Fruit fly (Drosophila melanogaster) whole organism, adult: ENCODE measurements around the gene sn.

Experiments
- CG11617 ChIP-seq: fragments of 200-800 bp; sonication (Bioruptor generic); optimal IDR thresholded peaks from 2 replicates; lab custom pipeline; 2017; ENCODE audit warnings: mild to moderate bottlenecking, missing biosample characterization, missing genetic modification reagents, missing genetic modification characterization
- CG12768 ChIP-seq: fragments of 200-800 bp; sonication (Bioruptor generic); optimal IDR thresholded peaks from 2 replicates; lab custom pipeline; 2017; ENCODE audit warnings: missing biosample characterization, missing genetic modification characterization, mild to moderate bottlenecking, moderate library complexity, missing genetic modification reagents
- CG14711 ChIP-seq: fragments of 200-800 bp; sonication (Bioruptor generic); optimal IDR thresholded peaks from 2 replicates; lab custom pipeline; 2018; ENCODE audit warnings: missing biosample characterization, mild to moderate bottlenecking, missing genetic modification characterization, moderate library complexity
- CG1620 ChIP-seq: fragments of 200-800 bp; sonication (Bioruptor generic); optimal IDR thresholded peaks from 2 replicates; lab custom pipeline; 2016; ENCODE audit warnings: missing biosample characterization, missing genetic modification characterization
- CG33017 ChIP-seq: fragments of 200-800 bp; sonication (Bioruptor generic); optimal IDR thresholded peaks from 2 replicates; lab custom pipeline; 2018; ENCODE audit warnings: missing biosample characterization, mild to moderate bottlenecking, missing genetic modification characterization, moderate library complexity
- CG5204 ChIP-seq: fragments of 200-800 bp; sonication (Bioruptor generic); optimal IDR thresholded peaks from 2 replicates; lab custom pipeline; 2016; ENCODE audit warnings: missing biosample characterization, missing genetic modification characterization
- CG7045 ChIP-seq: fragments of 200-800 bp; sonication (Bioruptor generic); optimal IDR thresholded peaks from 2 replicates; lab custom pipeline; 2017; ENCODE audit warnings: missing biosample characterization, mild to moderate bottlenecking, missing genetic modification characterization
- CG7101 ChIP-seq: fragments of 200-800 bp; sonication (Bioruptor generic); optimal IDR thresholded peaks from 2 replicates; lab custom pipeline; 2018; ENCODE audit warnings: missing biosample characterization, mild to moderate bottlenecking, missing genetic modification characterization, moderate library complexity
- Clk ChIP-seq: fragments of 200-800 bp; sonication (Bioruptor generic); optimal IDR thresholded peaks from 2 replicates; lab custom pipeline; 2017; ENCODE audit warnings: missing biosample characterization, missing genetic modification characterization
- Crg-1 ChIP-seq: fragments of 200-800 bp; sonication (Bioruptor generic); optimal IDR thresholded peaks from 2 replicates; lab custom pipeline; 2016; ENCODE audit warnings: missing biosample characterization, missing genetic modification characterization
- Hr96 ChIP-seq: fragments of 200-800 bp; sonication (Bioruptor generic); optimal IDR thresholded peaks from 2 replicates; lab custom pipeline; 2016; ENCODE audit warnings: missing biosample characterization, missing genetic modification characterization
- Mnt ChIP-seq: fragments of 200-800 bp; sonication (Bioruptor generic); optimal IDR thresholded peaks from 2 replicates; lab custom pipeline; 2016; ENCODE audit warnings: missing biosample characterization, mild to moderate bottlenecking, missing genetic modification characterization
- bab1 ChIP-seq: fragments of 200-800 bp; sonication (Bioruptor generic); optimal IDR thresholded peaks from 3 replicates; lab custom pipeline; 2019; ENCODE audit warnings: missing biosample characterization, mild to moderate bottlenecking, missing genetic modification characterization, moderate library complexity
- cic ChIP-seq: fragments of 200-800 bp; sonication (Bioruptor generic); optimal IDR thresholded peaks from 2 replicates; lab custom pipeline; 2017; ENCODE audit warnings: missing biosample characterization, mild to moderate bottlenecking, missing genetic modification characterization, moderate library complexity
- cnc ChIP-seq, 2 experiments: fragments of >200 bp; optimal IDR thresholded peaks; 2 replicates each; lab custom pipeline; 2017
- kay ChIP-seq: fragments of 200-800 bp; sonication (Bioruptor generic); peaks from one replicate; lab custom pipeline; 2016; ENCODE audit warnings: missing biosample characterization, missing genetic modification characterization, borderline replicate concordance
- ovo ChIP-seq: fragments of 200-800 bp; sonication (Bioruptor generic); optimal IDR thresholded peaks from 2 replicates; lab custom pipeline; 2016; ENCODE audit warnings: missing biosample characterization, missing genetic modification characterization
- pad ChIP-seq: fragments of 200-800 bp; sonication (Bioruptor generic); optimal IDR thresholded peaks from 3 replicates; lab custom pipeline; 2017; ENCODE audit warnings: missing biosample characterization, missing genetic modification characterization, mild to moderate bottlenecking, moderate library complexity, missing genetic modification reagents
- tj ChIP-seq: fragments of 200-800 bp; sonication (Bioruptor generic); optimal IDR thresholded peaks from 3 replicates; lab custom pipeline; 2017; ENCODE audit warnings: missing biosample characterization, mild to moderate bottlenecking, missing genetic modification characterization, moderate library complexity
- toe ChIP-seq: fragments of 200-800 bp; sonication (Bioruptor generic); optimal IDR thresholded peaks from 2 replicates; lab custom pipeline; 2016; ENCODE audit warnings: missing biosample characterization, missing genetic modification characterization

Gene sn

dm6 chrX:7969188-7969829, 5.5 kb downstream of the sn start:
- TF ChIP-seq cic = no peak
- TF ChIP-seq CG5204 (GFP tag; lab: Kevin White, UChicago) = no peak
- TF ChIP-seq cnc (optimal IDR thresholded peaks at IDR 0.05; lab: Kevin White, UChicago) = no peak
- no peak for TF ChIP-seq ovo (GFP tag; lab: Kevin White, UChicago)
- no peak for TF ChIP-seq tj (GFP tag; lab: Kevin White, UChicago)
- no peak for TF ChIP-seq CG7101 (tag; lab: Kevin White, UChicago)
- TF ChIP-seq pad (GFP tag; lab: Kevin White, UChicago) = peak; percentile 19
- no peak for TF ChIP-seq CG1620
- no peak for TF ChIP-seq Hr96 (GFP tag; lab: Kevin White, UChicago)
- TF ChIP-seq Mnt (GFP tag; lab: Kevin White, UChicago) = peak; percentile 9
- no peak for TF ChIP-seq CG7045
- TF ChIP-seq Clk = no peak
- TF ChIP-seq CG12768 (GFP tag; lab: Kevin White, UChicago) = no peak
- peak; percentile 5 for TF ChIP-seq CG14711 (tag; lab: Kevin White, UChicago)
- peak; percentile 54 for TF ChIP-seq Crg-1
- TF ChIP-seq bab1 (GFP tag; lab: Kevin White, UChicago) = peak; percentile 58
- no peak for TF ChIP-seq CG33017

dm6 chrX:7970396-7970795, 6.6 kb downstream of the sn start:
- TF ChIP-seq CG11617 (GFP tag; lab: Kevin White, UChicago) = no peak
- TF ChIP-seq Clk = no peak
- TF ChIP-seq CG5204 (GFP tag; lab: Kevin White, UChicago) = peak; percentile 2
- peak; percentile 22 for TF ChIP-seq Hr96 (GFP tag; lab: Kevin White, UChicago)
- TF ChIP-seq Mnt (GFP tag; lab: Kevin White, UChicago) = no peak
- TF ChIP-seq CG14711 (tag; lab: Kevin White, UChicago) = peak; percentile 38
- no peak for TF ChIP-seq kay (GFP tag; lab: Kevin White, UChicago)
- peak; percentile 73 for TF ChIP-seq bab1 (GFP tag; lab: Kevin White, UChicago)
- TF ChIP-seq cnc (optimal IDR thresholded peaks at IDR 0.05; lab: Kevin White, UChicago) = no peak

dm6 chrX:7972363-7972942, 8.6 kb downstream of the sn start:
- no peak for TF ChIP-seq Crg-1
- TF ChIP-seq cnc (optimal IDR thresholded peaks at IDR 0.05; lab: Kevin White, UChicago) = no peak
- no peak for TF ChIP-seq tj (GFP tag; lab: Kevin White, UChicago)
- TF ChIP-seq cic = no peak
- peak; percentile 14 for TF ChIP-seq CG5204 (GFP tag; lab: Kevin White, UChicago)
- peak; percentile 66 for TF ChIP-seq bab1 (GFP tag; lab: Kevin White, UChicago)
- TF ChIP-seq CG14711 (tag; lab: Kevin White, UChicago) = peak; percentile 44
- TF ChIP-seq Clk = no peak
- TF ChIP-seq CG1620 = no peak
- TF ChIP-seq CG7045 = peak; percentile 5
- no peak for TF ChIP-seq Hr96 (GFP tag; lab: Kevin White, UChicago)
- TF ChIP-seq kay (GFP tag; lab: Kevin White, UChicago) = no peak
- TF ChIP-seq CG11617 (GFP tag; lab: Kevin White, UChicago) = no peak
- TF ChIP-seq CG33017 = no peak
- no peak for TF ChIP-seq ovo (GFP tag; lab: Kevin White, UChicago)
- no peak for TF ChIP-seq CG12768 (GFP tag; lab: Kevin White, UChicago)
- no peak for TF ChIP-seq pad (GFP tag; lab: Kevin White, UChicago)
- TF ChIP-seq toe (GFP tag; lab: Kevin White, UChicago) = no peak
- TF ChIP-seq Mnt (GFP tag; lab: Kevin White, UChicago) = no peak
- peak; percentile 50 for TF ChIP-seq CG7101 (tag; lab: Kevin White, UChicago)

dm6 chrX:7973325-7973954, 9.6 kb downstream of the sn start:
- TF ChIP-seq CG12768 (GFP tag; lab: Kevin White, UChicago) (no peak), cic (no peak), Hr96 (GFP tag; lab: Kevin White, UChicago) (no peak), CG5204 (GFP tag; lab: Kevin White, UChicago) (no peak), CG33017 (no peak), ovo (GFP tag; lab: Kevin White, UChicago) (no peak), toe (GFP tag; lab: Kevin White, UChicago) (no peak), pad (GFP tag; lab: Kevin White, UChicago) (no peak), CG11617 (GFP tag; lab: Kevin White, UChicago) (no peak), Mnt (GFP tag; lab: Kevin White, UChicago) (no peak), CG1620 (no peak), kay (GFP tag; lab: Kevin White, UChicago) (no peak), bab1 (GFP tag; lab: Kevin White, UChicago) (no peak), Clk (no peak), CG14711 (tag; lab: Kevin White, UChicago) (no peak)

dm6 chrX:7975516-7976257, 11.9 kb downstream of the sn start:
- TF ChIP-seq Hr96 (GFP tag; lab: Kevin White, UChicago) (no peak), CG1620 (no peak), CG5204 (GFP tag; lab: Kevin White, UChicago) (no peak), ovo (GFP tag; lab: Kevin White, UChicago) (no peak)
